Fruit fly (Drosophila melanogaster) whole organism, embryonic: ENCODE data around the gene CG16959.

Experiments
- Awh ChIP-seq: fragments of 200-800 bp; sonication (Bioruptor generic); IDR thresholded peaks from 2 replicates; pipeline ENCODE4, ENCODE4 v1.3.6; 2022; ENCODE audit warnings: missing biosample characterization, missing genetic modification characterization
- Blimp-1 ChIP-seq: fragments of 200-800 bp; sonication (Bioruptor generic); optimal IDR thresholded peaks from 3 replicates; lab custom pipeline; 2018; ENCODE audit warnings: missing biosample characterization, missing genetic modification characterization, mild to moderate bottlenecking, moderate library complexity, missing genetic modification reagents
- CG10209 ChIP-seq: fragments of 200-800 bp; sonication (Bioruptor generic); optimal IDR thresholded peaks from 3 replicates; lab custom pipeline; 2017; ENCODE audit warnings: missing biosample characterization, mild to moderate bottlenecking, missing genetic modification characterization, missing genetic modification reagents
- CG10565 ChIP-seq: fragments of 200-800 bp; sonication (Bioruptor generic); optimal IDR thresholded peaks from 3 replicates; lab custom pipeline; 2016; ENCODE audit warnings: missing biosample characterization, mild to moderate bottlenecking, missing genetic modification characterization
- CG12219 ChIP-seq: fragments of 200-800 bp; sonication (Bioruptor generic); optimal IDR thresholded peaks from 3 replicates; lab custom pipeline; 2018; ENCODE audit warnings: missing biosample characterization, mild to moderate bottlenecking, missing genetic modification characterization
- CG13296 ChIP-seq: fragments of 200-800 bp; sonication (Bioruptor generic); optimal IDR thresholded peaks from 3 replicates; lab custom pipeline; 2018; ENCODE audit warnings: missing biosample characterization, mild to moderate bottlenecking, missing genetic modification characterization
- CG13894 ChIP-seq: fragments of 200-800 bp; sonication (Bioruptor generic); optimal IDR thresholded peaks from 3 replicates; lab custom pipeline; 2018; ENCODE audit warnings: missing biosample characterization, mild to moderate bottlenecking, missing genetic modification characterization, moderate library complexity
- CG17361 ChIP-seq: fragments of 200-800 bp; sonication (Bioruptor generic); IDR thresholded peaks from 3 replicates; pipeline ENCODE4 v1.3.6; 2022; ENCODE audit warnings: missing biosample characterization, missing genetic modification characterization
- CG17385 ChIP-seq: fragments of 200-800 bp; sonication (Bioruptor generic); optimal IDR thresholded peaks from 3 replicates; lab custom pipeline; 2018; ENCODE audit warnings: missing biosample characterization, mild to moderate bottlenecking, missing genetic modification characterization
- CG18764 ChIP-seq: fragments of 200-800 bp; sonication (Bioruptor generic); optimal IDR thresholded peaks from 3 replicates; lab custom pipeline; 2016; ENCODE audit warnings: missing biosample characterization, missing genetic modification characterization
- CG2889 ChIP-seq: fragments of 200-800 bp; sonication (Bioruptor generic); IDR thresholded peaks from 3 replicates; pipeline ENCODE4 v1.3.6; 2022; ENCODE audit warnings: missing biosample characterization, missing genetic modification characterization
- CG31388 ChIP-seq: fragments of 200-800 bp; sonication (Bioruptor generic); optimal IDR thresholded peaks from 2 replicates; lab custom pipeline; 2016; ENCODE audit warnings: missing biosample characterization, missing genetic modification characterization
- CG31441 ChIP-seq: fragments of 200-800 bp; sonication (Bioruptor generic); IDR thresholded peaks from 2 replicates; pipeline ENCODE4 v1.3.6; 2022; ENCODE audit warnings: missing biosample characterization, missing genetic modification characterization
- CG4707 ChIP-seq: fragments of 200-800 bp; sonication (Bioruptor generic); optimal IDR thresholded peaks from 2 replicates; lab custom pipeline; 2018; ENCODE audit warnings: missing biosample characterization, mild to moderate bottlenecking, missing genetic modification characterization, moderate library complexity
- CG6689 ChIP-seq: fragments of 200-800 bp; sonication (Bioruptor generic); IDR thresholded peaks from 2 replicates; pipeline ENCODE4 v1.3.6; 2022; ENCODE audit warnings: missing biosample characterization, missing genetic modification characterization
- CG8924 ChIP-seq: fragments of 200-800 bp; optimal IDR thresholded peaks from 3 replicates; lab custom pipeline; 2019; ENCODE audit warnings: missing biosample characterization, mild to moderate bottlenecking, missing genetic modification characterization, moderate library complexity
- Dek ChIP-seq: fragments of 200-800 bp; sonication (Bioruptor generic); optimal IDR thresholded peaks from 3 replicates; lab custom pipeline; 2019; ENCODE audit warnings: missing biosample characterization, mild to moderate bottlenecking, missing genetic modification characterization, moderate library complexity
- Fer3 ChIP-seq: fragments of 200-800 bp; sonication (Bioruptor generic); optimal IDR thresholded peaks from 2 replicates; lab custom pipeline; 2018; ENCODE audit warnings: missing biosample characterization, mild to moderate bottlenecking, missing genetic modification characterization, moderate library complexity
- H2.0 ChIP-seq: fragments of 200-800 bp; sonication (Bioruptor generic); IDR thresholded peaks from 2 replicates; pipeline ENCODE4 v1.3.6; 2022; ENCODE audit warnings: missing biosample characterization, missing genetic modification characterization
- Lpt ChIP-seq: fragments of >200 bp; optimal IDR thresholded peaks from 2 replicates; lab custom pipeline; 2018; ENCODE audit warnings: missing biosample characterization, missing genetic modification characterization
- Mes4 ChIP-seq: fragments of 200-800 bp; sonication (Bioruptor generic); optimal IDR thresholded peaks from 2 replicates; lab custom pipeline; 2016; ENCODE audit warnings: missing biosample characterization, missing genetic modification characterization
- Mrtf ChIP-seq: fragments of 200-800 bp; sonication (Bioruptor generic); IDR thresholded peaks from 3 replicates; pipeline ENCODE4 v1.3.6; 2022; ENCODE audit warnings: missing biosample characterization, missing genetic modification characterization
- NC2α ChIP-seq: fragments of 200-800 bp; sonication (Bioruptor generic); optimal IDR thresholded peaks from 2 replicates; lab custom pipeline; 2016; ENCODE audit warnings: missing biosample characterization, missing genetic modification characterization
- Nf-YA ChIP-seq: fragments of 200-800 bp; sonication (Bioruptor generic); IDR thresholded peaks from 2 replicates; pipeline ENCODE4 v1.3.6; 2022; ENCODE audit warnings: missing biosample characterization, missing genetic modification characterization
- Xbp1 ChIP-seq: fragments of 200-800 bp; sonication (Bioruptor generic); optimal IDR thresholded peaks from 3 replicates; lab custom pipeline; 2016; ENCODE audit warnings: missing biosample characterization, mild to moderate bottlenecking, missing genetic modification characterization
- ab ChIP-seq: fragments of 200-800 bp; sonication (Bioruptor generic); optimal IDR thresholded peaks from 2 replicates; lab custom pipeline; 2016; ENCODE audit warnings: missing biosample characterization, missing genetic modification characterization
- ac ChIP-seq: fragments of 200-800 bp; sonication (Bioruptor generic); optimal IDR thresholded peaks from 3 replicates; lab custom pipeline; 2017; ENCODE audit warnings: missing biosample characterization, mild to moderate bottlenecking, missing genetic modification characterization
- bcd ChIP-seq: fragments of 200-800 bp; sonication (Bioruptor generic); optimal IDR thresholded peaks from 2 replicates; lab custom pipeline; 2017; ENCODE audit warnings: missing biosample characterization, mild to moderate bottlenecking, missing genetic modification characterization
- cas ChIP-seq: fragments of 200-800 bp; sonication (Bioruptor generic); IDR thresholded peaks from 2 replicates; pipeline ENCODE4 v1.3.6; 2022; ENCODE audit warnings: missing biosample characterization, missing genetic modification characterization
- caup ChIP-seq: fragments of 200-800 bp; sonication (Bioruptor generic); optimal IDR thresholded peaks from 3 replicates; lab custom pipeline; 2017; ENCODE audit warnings: missing biosample characterization, mild to moderate bottlenecking, missing genetic modification characterization, moderate library complexity; ENCODE audit not compliant: severe bottlenecking
- chn ChIP-seq: fragments of 200-800 bp; sonication (Bioruptor generic); optimal IDR thresholded peaks from 2 replicates; lab custom pipeline; 2016; ENCODE audit warnings: missing biosample characterization, missing genetic modification characterization
- corto ChIP-seq: fragments of 200-800 bp; sonication (Bioruptor generic); optimal IDR thresholded peaks from 2 replicates; lab custom pipeline; 2016; ENCODE audit warnings: missing biosample characterization, mild to moderate bottlenecking, missing genetic modification characterization, moderate library complexity
- esg ChIP-seq: fragments of 200-800 bp; sonication (Bioruptor generic); conservative IDR thresholded peaks from 2 replicates; pipeline ENCODE4 v1.3.6; 2022; ENCODE audit warnings: missing biosample characterization, missing genetic modification characterization
- fd3F ChIP-seq: fragments of 200-800 bp; sonication (Bioruptor generic); optimal IDR thresholded peaks from 2 replicates; lab custom pipeline; 2018; ENCODE audit warnings: missing biosample characterization, mild to moderate bottlenecking, missing genetic modification characterization, moderate library complexity
- ind ChIP-seq: fragments of 200-800 bp; sonication (Bioruptor generic); optimal IDR thresholded peaks from 3 replicates; lab custom pipeline; 2016; ENCODE audit warnings: missing biosample characterization, missing genetic modification characterization
- inv ChIP-seq: fragments of 200-800 bp; sonication (Bioruptor generic); IDR thresholded peaks from 2 replicates; pipeline ENCODE4 v1.3.6; 2022; ENCODE audit warnings: missing biosample characterization, missing genetic modification characterization; ENCODE audit not compliant: partially characterized antibody
- knrl ChIP-seq: fragments of 200-800 bp; sonication (Bioruptor generic); IDR thresholded peaks from 3 replicates; pipeline ENCODE4 v1.3.6; 2022; ENCODE audit warnings: missing biosample characterization, missing genetic modification characterization; ENCODE audit not compliant: partially characterized antibody
- maf-S ChIP-seq: fragments of 200-800 bp; sonication (Bioruptor generic); optimal IDR thresholded peaks from 2 replicates; lab custom pipeline; 2016; ENCODE audit warnings: missing biosample characterization, missing genetic modification characterization
- nmo ChIP-seq: fragments of 200-800 bp; sonication (Bioruptor generic); optimal IDR thresholded peaks from 2 replicates; lab custom pipeline; 2018; ENCODE audit warnings: missing biosample characterization, mild to moderate bottlenecking, missing genetic modification characterization, moderate library complexity
- org-1 ChIP-seq: fragments of 200-800 bp; sonication (Bioruptor generic); optimal IDR thresholded peaks from 2 replicates; lab custom pipeline; 2017; ENCODE audit warnings: missing biosample characterization, missing genetic modification characterization
- pfk ChIP-seq: fragments of 200-800 bp; sonication (Bioruptor generic); optimal IDR thresholded peaks from 2 replicates; lab custom pipeline; 2018; ENCODE audit warnings: missing biosample characterization, mild to moderate bottlenecking, missing genetic modification characterization, moderate library complexity
- phol ChIP-seq: fragments of 200-800 bp; sonication (Bioruptor generic); optimal IDR thresholded peaks from 3 replicates; lab custom pipeline; 2018; ENCODE audit warnings: missing biosample characterization, mild to moderate bottlenecking, missing genetic modification characterization, moderate library complexity
- prd ChIP-seq, 3 experiments: fragments of >200 bp in 2 of 3; fragments of 200-800 bp in 1 of 3; sonication (Bioruptor generic) in 1 of 3; optimal IDR thresholded peaks in 2 of 3; IDR thresholded peaks in 1 of 3; 2 replicates in 2 of 3; 3 replicates in 1 of 3; pipeline versions ENCODE4 v1.3.6 to Lab custom; 2017 to 2022; ENCODE audit warnings: missing biosample characterization in 1 of 3, missing genetic modification characterization in 1 of 3
- sima ChIP-seq: fragments of 200-800 bp; sonication (Bioruptor generic); optimal IDR thresholded peaks from 2 replicates; lab custom pipeline; 2016; ENCODE audit warnings: missing biosample characterization, missing genetic modification characterization
- sisA ChIP-seq: fragments of 200-800 bp; sonication (Bioruptor generic); IDR thresholded peaks from 2 replicates; pipeline ENCODE4 v1.3.6; 2022; ENCODE audit warnings: missing biosample characterization, missing genetic modification characterization
- sob ChIP-seq: fragments of 200-800 bp; sonication (Bioruptor generic); IDR thresholded peaks from 2 replicates; pipeline ENCODE4 v1.3.6; 2022; ENCODE audit warnings: missing biosample characterization, missing genetic modification characterization
- twi ChIP-seq: fragments of 200-800 bp; optimal IDR thresholded peaks from 2 replicates; lab custom pipeline; 2019; ENCODE audit warnings: missing biosample characterization, mild to moderate bottlenecking, missing genetic modification characterization, moderate library complexity
- vvl ChIP-seq: fragments of 200-800 bp; sonication (Bioruptor generic); IDR thresholded peaks from 2 replicates; pipeline ENCODE4 v1.3.6; 2022; ENCODE audit warnings: missing biosample characterization, missing genetic modification characterization

Gene CG16959

dm6 chr3L:15143638-15144600 is 18.8 kb upstream of the CG16959 start, which contains the start of the genes CG32147 and Pex3 (continued):
- no peak for TF ChIP-seq Mrtf (GFP tag; lab: Robert Waterston, UW)
- peak; percentile 51 for TF ChIP-seq CG8924
- TF ChIP-seq Mes4 (GFP tag; lab: Kevin White, UChicago): no peak
- no peak for TF ChIP-seq NC2α (GFP tag; lab: Kevin White, UChicago)
- TF ChIP-seq CG10565 (GFP tag; lab: Kevin White, UChicago): no peak
- no peak for TF ChIP-seq fd3F (GFP tag; lab: Kevin White, UChicago)
- TF ChIP-seq CG18764: no peak
- TF ChIP-seq H2.0: no peak
- no peak for TF ChIP-seq CG13894 (tag; lab: Kevin White, UChicago)
- no peak for TF ChIP-seq Awh (GFP tag; lab: Robert Waterston, UW)
- no peak for TF ChIP-seq CG13296 (GFP tag; lab: Kevin White, UChicago)
- TF ChIP-seq knrl: no peak
- TF ChIP-seq caup (GFP tag; lab: Kevin White, UChicago): no peak
- TF ChIP-seq sisA: no peak
- no peak for TF ChIP-seq ab
- TF ChIP-seq maf-S: no peak
- TF ChIP-seq sob (GFP tag; lab: Robert Waterston, UW): no peak
- TF ChIP-seq CG31388: no peak
- TF ChIP-seq org-1 (GFP tag; lab: Kevin White, UChicago): no peak
- TF ChIP-seq CG10209: no peak
- no peak for TF ChIP-seq vvl (GFP tag; lab: Robert Waterston, UW)
- peak; percentile 59 for TF ChIP-seq nmo
- no peak for TF ChIP-seq Lpt (GFP tag; lab: Kevin White, UChicago)
- TF ChIP-seq Xbp1 (GFP tag; lab: Kevin White, UChicago): peak; percentile 17
- TF ChIP-seq Blimp-1 (GFP tag; lab: Kevin White, UChicago): no peak
- TF ChIP-seq pfk (GFP tag; lab: Kevin White, UChicago): peak; percentile 96
- TF ChIP-seq Nf-YA (GFP tag; lab: Robert Waterston, UW): no peak
- no peak for TF ChIP-seq sima
- no peak for TF ChIP-seq CG4707 (GFP tag; lab: Kevin White, UChicago)
- no peak for TF ChIP-seq ac
- peak; percentile 1 for TF ChIP-seq Dek
- TF ChIP-seq CG17361: peak; percentile 47; the same call in 1 of the 3 replicates
- TF ChIP-seq corto (GFP tag; lab: Kevin White, UChicago): no peak
- TF ChIP-seq prd (optimal IDR thresholded peaks at IDR 0.05; lab: Kevin White, UChicago): no peak
- TF ChIP-seq prd (GFP tag; IDR thresholded peaks at IDR 0.05; lab: Robert Waterston, UW): no peak
- no peak for TF ChIP-seq cas
- TF ChIP-seq CG2889 (GFP tag; lab: Robert Waterston, UW): no peak
- TF ChIP-seq bcd (GFP tag; lab: Kevin White, UChicago): no peak
- TF ChIP-seq Fer3 (tag; lab: Kevin White, UChicago): no peak
- TF ChIP-seq CG31441: peak; percentile 48; the same call in 1 of the 2 replicates
- TF ChIP-seq CG12219 (GFP tag; lab: Kevin White, UChicago): no peak
- peak; percentile 97 for TF ChIP-seq CG17385 (GFP tag; lab: Kevin White, UChicago)
- peak; percentile 17 for TF ChIP-seq twi (tag; lab: Kevin White, UChicago)
- no peak for TF ChIP-seq chn (GFP tag; lab: Kevin White, UChicago)
- no peak for TF ChIP-seq inv
- peak; percentile 63 for TF ChIP-seq phol (tag; lab: Kevin White, UChicago)
- TF ChIP-seq CG6689: no peak
- TF ChIP-seq esg (GFP tag; lab: Robert Waterston, UW): no peak
- no peak for TF ChIP-seq ind (GFP tag; lab: Kevin White, UChicago)
